Worm (Caenorhabditis elegans) whole organism, L4 larva: ENCODE data around the gene ZK673.6.
A peak's percentile ranks its signal among the peaks of the same experiment; 100 is the strongest.

Experiments used
- F44E2.7 ChIP-seq: fragments of 200-800 bp; sonication (Bioruptor generic); IDR thresholded peaks from 2 replicates; pipeline ENCODE4 v2.1.2; 2022; ENCODE audit warnings: missing genetic modification characterization, missing compliant biosample characterization
- R02D3.7 ChIP-seq: fragments of 150-350 bp; sonication (generic microtip); optimal IDR thresholded peaks from 3 replicates; lab custom pipeline; 2014; ENCODE audit warnings: missing biosample characterization, missing genetic modification characterization
- T20F7.1 ChIP-seq: fragments of 200-800 bp; sonication (Bioruptor generic); optimal IDR thresholded peaks from 2 replicates; lab custom pipeline; 2018; ENCODE audit warnings: mild to moderate bottlenecking, missing genetic modification characterization, missing compliant biosample characterization
- Y105C5A.15 ChIP-seq: fragments of 200-800 bp; sonication (Bioruptor generic); IDR thresholded peaks from 2 replicates; pipeline ENCODE4 v1.3.6; 2022; ENCODE audit warnings: missing genetic modification characterization, missing compliant biosample characterization
- Y75B8A.6 ChIP-seq: fragments of 200-800 bp; sonication (Bioruptor generic); IDR thresholded peaks from 2 replicates; pipeline ENCODE4 v1.3.6; 2022; ENCODE audit warnings: missing genetic modification reagents, missing genetic modification characterization, missing compliant biosample characterization
- ZK546.5 ChIP-seq, 2 experiments: sonication (generic microtip); optimal IDR thresholded peaks; 2 replicates each; lab custom pipeline; 2017; ENCODE audit warnings: missing biosample characterization in 2 of 2, missing genetic modification characterization in 2 of 2
- aha-1 ChIP-seq: fragments of 150-350 bp; peaks from one replicate; lab custom pipeline; 2014; ENCODE audit warnings: missing biosample characterization, missing genetic modification characterization
- daf-16 ChIP-seq, 3 experiments: sonication (generic microtip); optimal IDR thresholded peaks; 2 replicates each; lab custom pipeline; 2016 to 2017; ENCODE audit warnings: missing genetic modification characterization in 3 of 3, missing genetic modification reagents in 3 of 3, mild to moderate bottlenecking in 2 of 3, missing compliant biosample characterization in 2 of 3, missing biosample characterization in 1 of 3, moderate library complexity in 1 of 3
- dmd-6 ChIP-seq: fragments of 200-800 bp; sonication (Bioruptor generic); IDR thresholded peaks from 2 replicates; pipeline ENCODE4 v1.3.6; 2022; ENCODE audit warnings: missing genetic modification reagents, missing genetic modification characterization, missing compliant biosample characterization
- dpl-1 ChIP-seq: fragments of 150-350 bp; optimal IDR thresholded peaks from 2 replicates; lab custom pipeline; 2014; ENCODE audit warnings: missing biosample characterization, missing genetic modification reagents, missing genetic modification characterization
- dve-1 ChIP-seq: sonication (generic microtip); optimal IDR thresholded peaks from 2 replicates; lab custom pipeline; 2017; ENCODE audit warnings: antibody characterized with exemption, mild to moderate bottlenecking, missing genetic modification characterization, missing compliant biosample characterization; ENCODE audit not compliant: insufficient read depth
- fkh-10 ChIP-seq: fragments of 150-350 bp; optimal IDR thresholded peaks from 2 replicates; lab custom pipeline; 2014; ENCODE audit warnings: missing biosample characterization, missing genetic modification reagents, missing genetic modification characterization
- fos-1 ChIP-seq: fragments of 150-350 bp; optimal IDR thresholded peaks from 2 replicates; lab custom pipeline; 2014; ENCODE audit warnings: missing biosample characterization, missing genetic modification characterization
- hlh-11 ChIP-seq: fragments of 200-800 bp; sonication (Bioruptor generic); optimal IDR thresholded peaks from 2 replicates; lab custom pipeline; 2018; ENCODE audit warnings: mild to moderate bottlenecking, missing genetic modification characterization, missing compliant biosample characterization
- hlh-30 ChIP-seq: sonication (generic microtip); optimal IDR thresholded peaks from 2 replicates; lab custom pipeline; 2017; ENCODE audit warnings: antibody characterized with exemption, mild to moderate bottlenecking, missing genetic modification characterization, missing compliant biosample characterization; ENCODE audit not compliant: insufficient read depth
- lim-7 ChIP-seq: fragments of 200-800 bp; sonication (Bioruptor generic); IDR thresholded peaks from 2 replicates; pipeline ENCODE4 v1.3.6; 2022; ENCODE audit warnings: missing genetic modification characterization, missing compliant biosample characterization
- lsy-2 ChIP-seq, 2 experiments: fragments of 150-350 bp in 1 of 2; sonication (generic microtip) in 1 of 2; optimal IDR thresholded peaks; 2 replicates each; lab custom pipeline; 2014 to 2017; ENCODE audit warnings: missing biosample characterization in 2 of 2, missing genetic modification characterization in 2 of 2
- mdl-1 ChIP-seq, 2 experiments: fragments of 150-350 bp in 1 of 2; sonication (generic microtip) in 1 of 2; optimal IDR thresholded peaks; 2 replicates each; lab custom pipeline; 2014 to 2017; ENCODE audit warnings: missing biosample characterization in 2 of 2, missing genetic modification characterization in 2 of 2
- mep-1 ChIP-seq: fragments of 150-350 bp; sonication (generic microtip); optimal IDR thresholded peaks from 3 replicates; lab custom pipeline; 2014; ENCODE audit warnings: missing biosample characterization, missing genetic modification characterization
- mxl-3 ChIP-seq: fragments of 200-800 bp; sonication (Bioruptor generic); optimal IDR thresholded peaks from 2 replicates; lab custom pipeline; 2018; ENCODE audit warnings: mild to moderate bottlenecking, missing genetic modification characterization, missing compliant biosample characterization
- nhr-10 ChIP-seq: fragments of 150-350 bp; optimal IDR thresholded peaks from 2 replicates; lab custom pipeline; 2014; ENCODE audit warnings: missing biosample characterization, missing genetic modification characterization
- nhr-11 ChIP-seq: fragments of 150-350 bp; optimal IDR thresholded peaks from 2 replicates; lab custom pipeline; 2014; ENCODE audit warnings: missing biosample characterization, missing genetic modification characterization
- nhr-28 ChIP-seq: fragments of 150-350 bp; optimal IDR thresholded peaks from 2 replicates; lab custom pipeline; 2014; ENCODE audit warnings: missing biosample characterization, missing genetic modification characterization
- nhr-48 ChIP-seq: sonication (generic microtip); optimal IDR thresholded peaks from 2 replicates; lab custom pipeline; 2016; ENCODE audit warnings: mild to moderate bottlenecking, missing genetic modification characterization, missing compliant biosample characterization
- nhr-6 ChIP-seq: fragments of 150-350 bp; optimal IDR thresholded peaks from 2 replicates; lab custom pipeline; 2014; ENCODE audit warnings: missing biosample characterization, missing genetic modification characterization
- nhr-76 ChIP-seq: fragments of 150-350 bp; optimal IDR thresholded peaks from 2 replicates; lab custom pipeline; 2014; ENCODE audit warnings: missing biosample characterization, missing genetic modification characterization
- nhr-77 ChIP-seq: fragments of 150-350 bp; optimal IDR thresholded peaks from 2 replicates; lab custom pipeline; 2014; ENCODE audit warnings: missing biosample characterization, missing genetic modification characterization
- pqm-1 ChIP-seq: sonication (generic microtip); optimal IDR thresholded peaks from 2 replicates; lab custom pipeline; 2017; ENCODE audit warnings: missing biosample characterization, missing genetic modification characterization
- saeg-2 ChIP-seq: fragments of 200-800 bp; sonication (Bioruptor generic); IDR thresholded peaks from 2 replicates; pipeline ENCODE4 v1.3.6; 2022; ENCODE audit warnings: missing genetic modification reagents, missing genetic modification characterization, missing compliant biosample characterization
- spr-1 ChIP-seq: sonication (generic microtip); optimal IDR thresholded peaks from 2 replicates; lab custom pipeline; 2016; ENCODE audit warnings: mild to moderate bottlenecking, missing genetic modification characterization, missing compliant biosample characterization
- unc-62 ChIP-seq, 3 experiments: fragments of 150-350 bp in 1 of 3; sonication (generic microtip); optimal IDR thresholded peaks in 2 of 3; peaks in 1 of 3; 1 replicate in 1 of 3; 2 replicates in 2 of 3; lab custom pipeline; 2014 to 2017; ENCODE audit warnings: missing biosample characterization in 3 of 3, missing genetic modification characterization in 3 of 3, missing genetic modification reagents in 3 of 3, missing genotype in 1 of 3
- zfp-3 ChIP-seq: fragments of 200-800 bp; sonication (Bioruptor generic); conservative IDR thresholded peaks from 2 replicates; pipeline ENCODE4 v1.3.6; 2022; ENCODE audit warnings: missing genetic modification reagents, missing genetic modification characterization, missing compliant biosample characterization
- zip-2 ChIP-seq: fragments of 150-350 bp; optimal IDR thresholded peaks from 2 replicates; lab custom pipeline; 2014; ENCODE audit warnings: missing biosample characterization, missing genetic modification characterization

ZK673.6 gene

ce11 chrII:10445738-10446137, 18.4 kb downstream of the ZK673.6 start (continued):
- TF ChIP-seq saeg-2 (GFP tag; lab: Robert Waterston, UW) (no peak), zfp-3 (GFP tag; lab: Robert Waterston, UW) (no peak), F44E2.7 (GFP tag; lab: Robert Waterston, UW) (no peak), ZK546.5 (tag; optimal IDR thresholded peaks at IDR 0.05; lab: Kevin White, UChicago) (no peak), spr-1 (tag; lab: Kevin White, UChicago) (no peak), dpl-1 (GFP tag; lab: Kevin White, UChicago) (peak; percentile 17), zip-2 (tag; lab: Kevin White, UChicago) (no peak), mep-1 (tag; lab: Kevin White, UChicago) (peak; percentile 3), Y105C5A.15 (GFP tag; lab: Robert Waterston, UW) (no peak), nhr-11 (tag; lab: Kevin White, UChicago) (peak; percentile 75), nhr-76 (no peak), fos-1 (tag; lab: Kevin White, UChicago) (no peak), R02D3.7 (no peak), unc-62 (GFP tag; optimal IDR thresholded peaks at IDR 0.05 in 1 of 2; lab: Kevin White, UChicago) (no peak), unc-62 (tag; optimal IDR thresholded peaks at IDR 0.05; lab: Kevin White, UChicago) (no peak)

ce11 chrII:10444971-10445707, 19.0 kb downstream of the ZK673.6 start:
- TF ChIP-seq lim-7 (GFP tag; lab: Robert Waterston, UW) = no peak
- TF ChIP-seq lsy-2 (tag; optimal IDR thresholded peaks at IDR 0.05; lab: Kevin White, UChicago) = peak in 1 of 2 experiments; percentile 80
- peak; percentile 23 for TF ChIP-seq hlh-30 (tag; lab: Kevin White, UChicago)
- peak; percentile 35 for TF ChIP-seq hlh-11 (tag; lab: Kevin White, UChicago)
- TF ChIP-seq daf-16 (GFP tag; optimal IDR thresholded peaks at IDR 0.05; lab: Kevin White, UChicago) = peak in 1 of 2 experiments; percentile 97
- peak; percentile 1 for TF ChIP-seq daf-16 (tag; optimal IDR thresholded peaks at IDR 0.05; lab: Kevin White, UChicago)
- TF ChIP-seq nhr-11 (tag; lab: Kevin White, UChicago) = no peak
- no peak for TF ChIP-seq Y105C5A.15 (GFP tag; lab: Robert Waterston, UW)
- TF ChIP-seq T20F7.1 (GFP tag; lab: Kevin White, UChicago) = peak; percentile 36
- TF ChIP-seq aha-1 = peak; percentile 71

- TF ChIP-seq dmd-6 (GFP tag; lab: Robert Waterston, UW) (peak; percentile 83), hlh-30 (tag; lab: Kevin White, UChicago) (peak; percentile 58), lsy-2 (tag; optimal IDR thresholded peaks at IDR 0.05; lab: Kevin White, UChicago) (no peak), nhr-77 (tag; lab: Kevin White, UChicago) (peak; percentile 18), R02D3.7 (no peak), nhr-28 (tag; lab: Kevin White, UChicago) (peak; percentile 62), mxl-3 (GFP tag; lab: Kevin White, UChicago) (peak; percentile 23), Y75B8A.6 (no peak), nhr-6 (tag; lab: Kevin White, UChicago) (no peak), nhr-48 (tag; lab: Kevin White, UChicago) (no peak), fkh-10 (GFP tag; lab: Kevin White, UChicago) (no peak), daf-16 (GFP tag; optimal IDR thresholded peaks at IDR 0.05; lab: Kevin White, UChicago) (no peak), daf-16 (tag; optimal IDR thresholded peaks at IDR 0.05; lab: Kevin White, UChicago) (peak; percentile 46), mdl-1 (tag; optimal IDR thresholded peaks at IDR 0.05; lab: Kevin White, UChicago) (peak in 1 of 2 experiments; percentile 19), hlh-11 (tag; lab: Kevin White, UChicago) (peak; percentile 56), dve-1 (tag; lab: Kevin White, UChicago) (peak; percentile 51), nhr-10 (tag; lab: Kevin White, UChicago) (no peak), pqm-1 (tag; lab: Kevin White, UChicago) (peak; percentile 42)
Observed at ce11 chrII:10443898-10444297, 20.2 kb downstream of the ZK673.6 start.
